Worm (Caenorhabditis elegans) whole organism, early embryonic: ENCODE data around the gene cup-5.
A peak's percentile ranks its signal among the peaks of the same experiment; 100 is the strongest.

Source experiments
- B0310.2 ChIP-seq: sonication (generic microtip); optimal IDR thresholded peaks from 2 replicates; lab custom pipeline; 2016; ENCODE audit warnings: mild to moderate bottlenecking, missing genetic modification characterization, missing compliant biosample characterization
- F13C5.2 ChIP-seq: sonication (generic microtip); optimal IDR thresholded peaks from 2 replicates; lab custom pipeline; 2017; ENCODE audit warnings: mild to moderate bottlenecking, missing genetic modification characterization, inconsistent platforms, missing compliant biosample characterization
- aly-1 ChIP-seq: sonication (generic microtip); optimal IDR thresholded peaks from 2 replicates; lab custom pipeline; 2016; ENCODE audit warnings: missing genetic modification characterization, missing compliant biosample characterization
- ama-1 ChIP-seq: fragments of 150-350 bp; optimal IDR thresholded peaks from 2 replicates; lab custom pipeline; 2014
- ceh-13 ChIP-seq: fragments of 200-800 bp; sonication (Bioruptor generic); optimal IDR thresholded peaks from 2 replicates; lab custom pipeline; 2018; ENCODE audit warnings: mild to moderate bottlenecking, missing genetic modification characterization, missing compliant biosample characterization
- ceh-36 ChIP-seq: sonication (generic microtip); optimal IDR thresholded peaks from 2 replicates; lab custom pipeline; 2016; ENCODE audit warnings: missing genetic modification characterization, inconsistent platforms, missing compliant biosample characterization
- ets-7 ChIP-seq: sonication (generic microtip); optimal IDR thresholded peaks from 2 replicates; lab custom pipeline; 2016; ENCODE audit warnings: missing genotype, missing genetic modification characterization, missing compliant biosample characterization
- flt-1 ChIP-seq: fragments of 200-800 bp; sonication (Bioruptor generic); IDR thresholded peaks from 2 replicates; pipeline ENCODE4 v1.3.6; 2022; ENCODE audit warnings: missing genetic modification characterization, missing compliant biosample characterization
- hmbx-1 ChIP-seq: sonication (generic microtip); optimal IDR thresholded peaks from 2 replicates; lab custom pipeline; 2016; ENCODE audit warnings: mild to moderate bottlenecking, missing genetic modification characterization, missing compliant biosample characterization
- hmg-4 ChIP-seq: fragments of 200-800 bp; sonication (Bioruptor generic); optimal IDR thresholded peaks from 2 replicates; lab custom pipeline; 2018; ENCODE audit warnings: mild to moderate bottlenecking, missing genetic modification characterization, missing compliant biosample characterization
- hnd-1 ChIP-seq: sonication (generic microtip); optimal IDR thresholded peaks from 2 replicates; lab custom pipeline; 2016; ENCODE audit warnings: missing genetic modification characterization, missing compliant biosample characterization
- pes-1 ChIP-seq: fragments of 200-800 bp; sonication (Bioruptor generic); IDR thresholded peaks from 2 replicates; pipeline ENCODE4 v1.3.6; 2022; ENCODE audit warnings: missing genetic modification reagents, missing genetic modification characterization, missing compliant biosample characterization
- scrt-1 ChIP-seq: fragments of 200-800 bp; sonication (Bioruptor generic); IDR thresholded peaks from 2 replicates; pipeline ENCODE4 v1.3.6; 2022; ENCODE audit warnings: missing genetic modification characterization, missing compliant biosample characterization
- sea-1 ChIP-seq: fragments of 200-800 bp; sonication (Bioruptor generic); conservative IDR thresholded peaks from 2 replicates; pipeline ENCODE4 v1.3.6; 2022; ENCODE audit warnings: missing genetic modification characterization, missing compliant biosample characterization
- tbx-11 ChIP-seq: fragments of 200-800 bp; sonication (Bioruptor generic); IDR thresholded peaks from 2 replicates; pipeline ENCODE4 v1.3.6; 2022; ENCODE audit warnings: missing genetic modification characterization, missing compliant biosample characterization
- tbx-37 ChIP-seq: fragments of 200-800 bp; sonication (Bioruptor generic); conservative IDR thresholded peaks from 2 replicates; pipeline ENCODE4 v1.3.6; 2022; ENCODE audit warnings: missing genetic modification reagents, missing genetic modification characterization, missing compliant biosample characterization
- tra-4 ChIP-seq: sonication (generic microtip); optimal IDR thresholded peaks from 2 replicates; lab custom pipeline; 2017; ENCODE audit warnings: missing genetic modification characterization, missing compliant biosample characterization

The cup-5 gene

DNA sequence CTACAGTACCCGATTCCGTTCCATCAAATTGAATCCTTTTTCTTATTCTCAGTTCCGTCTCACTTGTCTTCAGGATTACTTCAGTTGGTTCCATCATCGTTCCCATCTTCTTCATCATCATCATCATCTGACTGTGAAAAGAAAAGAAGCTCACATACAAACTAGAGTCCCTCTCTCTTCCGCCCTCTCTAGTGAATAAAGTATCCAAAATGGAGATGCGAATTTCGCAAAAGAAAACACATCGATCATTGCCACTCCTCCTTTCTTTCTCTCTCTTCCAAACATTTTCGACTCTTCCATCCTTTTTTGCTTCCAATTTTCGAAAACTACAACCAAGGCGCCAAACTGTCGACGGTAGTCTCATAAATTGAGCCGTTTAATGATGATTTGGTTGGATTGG is 31.1 kb upstream of the cup-5 start:
- no peak for TF ChIP-seq ceh-36 (tag; lab: Kevin White, UChicago)
- TF ChIP-seq ceh-13 (GFP tag; lab: Kevin White, UChicago) = no peak
- TF ChIP-seq ets-7 = no peak
- TF ChIP-seq F13C5.2 (tag; lab: Kevin White, UChicago) = no peak
- no peak for TF ChIP-seq flt-1 (GFP tag; lab: Robert Waterston, UW)

- TF ChIP-seq B0310.2 (tag; lab: Kevin White, UChicago) = no peak
- TF ChIP-seq tbx-11 (GFP tag; lab: Robert Waterston, UW) = no peak
- no peak for TF ChIP-seq ama-1 (lab: Kevin White, UChicago)
- TF ChIP-seq ets-7 = no peak
- no peak for TF ChIP-seq pes-1 (GFP tag; lab: Robert Waterston, UW)
- TF ChIP-seq hnd-1 = no peak
- TF ChIP-seq F13C5.2 (tag; lab: Kevin White, UChicago) = no peak
- TF ChIP-seq tra-4 (tag; lab: Kevin White, UChicago) = no peak
- no peak for TF ChIP-seq tbx-37 (GFP tag; lab: Robert Waterston, UW)
- no peak for TF ChIP-seq scrt-1 (GFP tag; lab: Robert Waterston, UW)
Measured at ce11 chrIII:7553693-7554226, 30.2 kb upstream of the cup-5 start.

ce11 chrIII:7554697-7555145 is 29.3 kb upstream of the cup-5 start:
- no peak for TF ChIP-seq aly-1 (tag; lab: Kevin White, UChicago)
- TF ChIP-seq sea-1 (GFP tag; lab: Robert Waterston, UW) = 0 out of 2 replicates have a peak, but pooled peaks have one; percentile 45
- no peak for TF ChIP-seq ceh-36 (tag; lab: Kevin White, UChicago)
- no peak for TF ChIP-seq hmbx-1 (tag; lab: Kevin White, UChicago)
- TF ChIP-seq tbx-11 (GFP tag; lab: Robert Waterston, UW) = 0 out of 2 replicates have a peak, but pooled peaks have one; percentile 40
- TF ChIP-seq B0310.2 (tag; lab: Kevin White, UChicago) = no peak
- TF ChIP-seq scrt-1 (GFP tag; lab: Robert Waterston, UW) = no peak
- TF ChIP-seq ets-7 = no peak
- TF ChIP-seq pes-1 (GFP tag; lab: Robert Waterston, UW) = no peak
- TF ChIP-seq flt-1 (GFP tag; lab: Robert Waterston, UW) = no peak
- TF ChIP-seq ama-1 (lab: Kevin White, UChicago) = no peak
- no peak for TF ChIP-seq hnd-1
- no peak for TF ChIP-seq tra-4 (tag; lab: Kevin White, UChicago)
- TF ChIP-seq F13C5.2 (tag; lab: Kevin White, UChicago) = no peak
- TF ChIP-seq tbx-37 (GFP tag; lab: Robert Waterston, UW) = no peak
- peak; percentile 32 for TF ChIP-seq hmg-4 (GFP tag; lab: Kevin White, UChicago)
- peak; percentile 61 for TF ChIP-seq ceh-13 (GFP tag; lab: Kevin White, UChicago)

- TF ChIP-seq ama-1 (lab: Kevin White, UChicago) (no peak), pes-1 (GFP tag; lab: Robert Waterston, UW) (no peak), tbx-37 (GFP tag; lab: Robert Waterston, UW) (no peak), scrt-1 (GFP tag; lab: Robert Waterston, UW) (no peak), ceh-36 (tag; lab: Kevin White, UChicago) (no peak), ets-7 (no peak), hmbx-1 (tag; lab: Kevin White, UChicago) (no peak), tbx-11 (GFP tag; lab: Robert Waterston, UW) (no peak), B0310.2 (tag; lab: Kevin White, UChicago) (no peak), F13C5.2 (tag; lab: Kevin White, UChicago) (no peak), sea-1 (GFP tag; lab: Robert Waterston, UW) (no peak), aly-1 (tag; lab: Kevin White, UChicago) (no peak), tra-4 (tag; lab: Kevin White, UChicago) (no peak), ceh-13 (GFP tag; lab: Kevin White, UChicago) (no peak), hmg-4 (GFP tag; lab: Kevin White, UChicago) (no peak)
Measured at ce11 chrIII:7555360-7555759, 28.6 kb upstream of the cup-5 start, which contains the start of gene ceh-13. Gene ceh-13, plus strand, starts transcription at chrIII:7555660.

DNA sequence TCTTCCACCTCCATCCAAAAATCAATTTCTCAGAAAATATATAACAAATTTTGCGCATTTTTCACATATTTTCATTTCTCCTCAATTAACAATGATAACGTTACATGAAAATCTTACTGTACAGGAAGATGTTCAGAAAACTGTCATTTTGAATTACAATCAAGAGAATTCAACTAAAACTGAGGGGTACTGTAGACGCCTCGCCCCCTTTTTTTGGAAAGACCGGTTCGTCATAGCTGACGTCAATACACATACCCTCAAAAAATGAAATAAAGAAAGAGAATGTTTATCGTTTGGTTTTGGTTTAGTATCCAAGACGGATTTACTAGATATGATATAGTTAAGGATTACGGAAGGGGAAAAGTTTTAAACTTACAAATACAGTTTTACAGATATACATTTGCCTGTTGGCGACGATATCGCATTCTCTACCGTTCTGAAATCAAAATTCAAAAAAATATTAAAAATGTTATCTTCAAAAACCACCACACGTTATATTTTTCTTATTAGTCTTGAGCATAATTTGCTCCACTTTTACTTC is 26.0 kb upstream of the cup-5 start:
- TF ChIP-seq tbx-11 (GFP tag; lab: Robert Waterston, UW) (no peak), ets-7 (no peak), ceh-36 (tag; lab: Kevin White, UChicago) (no peak), hnd-1 (no peak), F13C5.2 (tag; lab: Kevin White, UChicago) (no peak)

DNA sequence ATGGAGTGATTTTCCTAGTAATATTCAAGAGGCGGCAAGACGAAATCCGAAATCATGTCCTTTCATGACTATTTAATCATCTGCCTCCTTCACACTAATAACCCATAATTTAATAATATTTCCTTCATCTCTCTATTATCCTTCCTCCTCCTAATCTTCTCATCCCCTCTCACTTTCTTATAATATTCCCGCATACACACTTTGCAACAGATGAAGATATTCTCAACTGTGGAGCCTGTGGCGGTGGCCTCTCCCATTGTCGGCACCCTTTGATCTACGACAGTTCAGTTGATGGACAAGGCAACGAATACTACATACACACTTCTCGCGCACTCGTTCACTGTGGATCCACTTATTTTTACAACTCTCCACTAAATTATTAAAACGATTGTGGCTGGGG is 25.3 kb upstream of the cup-5 start:
- TF ChIP-seq F13C5.2 (tag; lab: Kevin White, UChicago) = no peak
- no peak for TF ChIP-seq tbx-11 (GFP tag; lab: Robert Waterston, UW)

ce11 chrIII:7559869-7560268 is 24.1 kb upstream of the cup-5 start:
- TF ChIP-seq tra-4 (tag; lab: Kevin White, UChicago) (no peak), scrt-1 (GFP tag; lab: Robert Waterston, UW) (no peak), tbx-11 (GFP tag; lab: Robert Waterston, UW) (no peak), ceh-36 (tag; lab: Kevin White, UChicago) (no peak)

DNA sequence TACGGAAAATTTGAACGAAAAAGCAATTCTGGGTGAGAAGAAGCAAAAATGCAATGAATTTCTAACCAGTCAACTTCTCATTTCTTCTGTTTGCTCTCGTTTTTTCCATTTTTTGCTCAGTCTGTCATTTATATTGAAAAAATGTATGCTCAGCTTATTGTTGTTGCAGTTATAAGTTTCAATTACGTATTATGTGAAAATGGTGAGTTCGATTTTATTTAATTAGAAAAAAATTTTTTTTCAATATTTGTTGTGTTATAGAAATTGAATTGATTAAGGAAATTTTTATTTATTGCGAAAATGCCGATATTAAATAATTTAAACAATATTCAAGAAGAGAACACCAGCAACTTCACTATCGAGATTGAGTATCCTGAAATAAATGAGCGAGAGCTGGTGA is 22.1 kb upstream of the cup-5 start, which contains the start of gene lgc-12:
Gene lgc-12 (plus strand): TSS at position 301 of the 400 bp plus-strand sequence.
- TF ChIP-seq hmbx-1 (tag; lab: Kevin White, UChicago) (no peak), tbx-11 (GFP tag; lab: Robert Waterston, UW) (no peak), hnd-1 (no peak), ceh-36 (tag; lab: Kevin White, UChicago) (no peak), scrt-1 (GFP tag; lab: Robert Waterston, UW) (no peak), sea-1 (GFP tag; lab: Robert Waterston, UW) (no peak), F13C5.2 (tag; lab: Kevin White, UChicago) (no peak), hmg-4 (GFP tag; lab: Kevin White, UChicago) (no peak), ama-1 (lab: Kevin White, UChicago) (no peak), aly-1 (tag; lab: Kevin White, UChicago) (no peak), flt-1 (GFP tag; lab: Robert Waterston, UW) (no peak), ets-7 (no peak), B0310.2 (tag; lab: Kevin White, UChicago) (no peak), tbx-37 (GFP tag; lab: Robert Waterston, UW) (no peak), pes-1 (GFP tag; lab: Robert Waterston, UW) (no peak), ceh-13 (GFP tag; lab: Kevin White, UChicago) (no peak), tra-4 (tag; lab: Kevin White, UChicago) (no peak)
